Worm (Caenorhabditis elegans): ENCODE results near the gene R07E5.5.

R07E5.5 gene

DNA sequence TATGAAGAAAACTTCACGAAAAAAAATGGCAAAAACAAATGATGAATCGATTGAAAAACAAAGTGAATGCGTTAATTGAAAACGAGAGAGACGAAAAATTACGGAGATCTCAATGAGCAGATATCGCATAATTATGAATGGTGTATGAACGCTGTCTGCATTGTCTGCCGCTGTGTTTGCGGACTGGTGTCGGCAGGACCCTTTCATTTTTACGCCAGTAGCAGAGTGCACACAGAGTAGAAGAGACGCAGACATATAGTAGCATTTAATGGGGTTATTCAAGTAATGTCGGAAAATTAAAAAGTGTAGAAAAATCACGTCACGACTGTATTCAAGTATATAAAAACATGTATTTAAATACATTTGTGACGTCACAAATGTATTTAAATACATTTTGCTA lies 16.4 kb upstream of the R07E5.5 start:
- TF ChIP-seq W03F9.2 (tag; optimal IDR thresholded peaks at IDR 0.05) (no peak), dao-5 (tag; optimal IDR thresholded peaks at IDR 0.05) (no peak), him-1 (tag; optimal IDR thresholded peaks at IDR 0.05) (no peak)

DNA sequence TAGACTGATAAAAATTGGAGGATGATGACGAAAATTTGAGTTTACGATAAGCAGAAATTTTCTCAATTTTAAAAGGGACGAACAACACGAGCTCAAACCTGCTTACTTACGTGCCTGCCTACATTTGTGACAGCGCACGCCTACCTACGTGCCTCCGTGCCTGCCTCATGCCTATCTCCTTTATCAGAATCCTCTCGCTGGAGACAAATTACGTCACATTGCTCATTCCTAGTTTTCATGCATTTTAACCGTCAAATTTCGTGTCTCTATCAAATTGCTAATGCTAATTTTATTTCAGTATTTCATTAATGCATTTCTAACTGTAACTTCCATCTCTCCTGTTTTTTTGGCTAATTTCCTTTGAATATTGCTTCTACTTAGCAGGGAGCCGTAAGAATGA lies 15.9 kb upstream of the R07E5.5 start, which contains the start of gene pals-27:
pals-27 (plus strand) TSS at position 301 of the 400 bp plus-strand sequence.
- TF ChIP-seq him-1 (tag; optimal IDR thresholded peaks at IDR 0.05), result no peak
- no peak for TF ChIP-seq dao-5 (tag; optimal IDR thresholded peaks at IDR 0.05)
- no peak for TF ChIP-seq W03F9.2 (tag; optimal IDR thresholded peaks at IDR 0.05)

DNA sequence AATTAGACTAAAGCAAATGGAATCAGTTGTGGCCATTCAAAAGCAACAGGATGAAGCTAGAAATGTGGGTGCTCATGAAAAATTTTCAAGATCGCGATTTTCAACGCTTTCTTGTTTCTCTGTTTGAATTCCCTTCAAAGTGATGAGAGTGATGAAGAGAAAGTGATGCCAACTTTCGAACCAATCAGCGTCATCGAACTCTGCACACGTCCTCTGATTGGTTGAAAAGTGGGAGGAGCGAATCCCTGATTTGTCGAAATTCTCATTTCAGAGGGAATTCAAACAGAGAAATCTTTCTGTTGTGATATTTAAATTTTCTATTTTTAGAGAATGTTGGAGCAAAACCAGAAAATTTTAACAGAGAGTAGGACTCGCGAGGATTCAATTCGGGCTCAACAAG lies 15.1 kb upstream of the R07E5.5 start:
- TF ChIP-seq him-1 (tag; optimal IDR thresholded peaks at IDR 0.05) (no peak), W03F9.2 (tag; optimal IDR thresholded peaks at IDR 0.05) (no peak), dao-5 (tag; optimal IDR thresholded peaks at IDR 0.05) (no peak)

DNA sequence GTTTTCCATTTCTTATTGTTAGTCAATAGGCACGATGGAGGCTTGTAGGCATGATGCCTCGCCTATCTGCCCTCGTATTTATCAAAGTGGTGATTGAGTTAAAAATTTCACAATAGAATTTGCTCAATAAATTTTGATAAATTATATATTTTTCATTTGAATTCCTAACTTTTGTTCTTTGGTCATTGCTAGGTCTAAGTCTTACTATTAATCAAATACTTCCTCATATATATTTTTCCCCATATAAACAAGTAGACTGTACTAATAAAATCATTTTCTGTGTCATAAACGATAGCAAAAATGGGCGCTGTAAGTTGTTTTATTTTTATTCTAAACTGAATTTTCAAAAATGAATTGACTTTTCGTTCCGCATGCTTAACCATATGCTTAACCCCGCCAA lies 12.7 kb upstream of the R07E5.5 start, which contains the start of gene pals-28:
pals-28 (plus strand) TSS at position 301 of the 400 bp plus-strand sequence.
- TF ChIP-seq W03F9.2 (tag; optimal IDR thresholded peaks at IDR 0.05), result no peak
- TF ChIP-seq him-1 (tag; optimal IDR thresholded peaks at IDR 0.05), result no peak
- no peak for TF ChIP-seq dao-5 (tag; optimal IDR thresholded peaks at IDR 0.05)

DNA sequence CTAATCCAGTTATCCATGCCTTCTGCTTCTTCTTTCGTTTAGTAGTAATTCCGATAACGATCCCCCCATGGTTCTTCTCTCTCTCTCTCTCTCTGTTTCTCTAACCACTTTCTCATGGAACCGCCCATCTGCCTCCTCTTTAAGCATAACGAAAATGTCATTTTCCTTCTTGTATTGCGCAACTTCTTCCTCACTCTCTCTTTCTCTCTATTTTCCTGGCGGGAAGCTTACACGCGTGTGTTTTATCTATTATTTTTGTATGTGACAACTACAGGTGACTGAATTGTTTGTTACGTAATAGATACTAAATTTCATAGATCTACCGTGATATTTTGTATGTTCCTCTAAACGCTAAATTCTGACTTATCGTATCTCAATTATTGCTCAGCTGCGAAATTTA lies 6.8 kb upstream of the R07E5.5 start:
- TF ChIP-seq W03F9.2 (tag; optimal IDR thresholded peaks at IDR 0.05), result no peak

DNA sequence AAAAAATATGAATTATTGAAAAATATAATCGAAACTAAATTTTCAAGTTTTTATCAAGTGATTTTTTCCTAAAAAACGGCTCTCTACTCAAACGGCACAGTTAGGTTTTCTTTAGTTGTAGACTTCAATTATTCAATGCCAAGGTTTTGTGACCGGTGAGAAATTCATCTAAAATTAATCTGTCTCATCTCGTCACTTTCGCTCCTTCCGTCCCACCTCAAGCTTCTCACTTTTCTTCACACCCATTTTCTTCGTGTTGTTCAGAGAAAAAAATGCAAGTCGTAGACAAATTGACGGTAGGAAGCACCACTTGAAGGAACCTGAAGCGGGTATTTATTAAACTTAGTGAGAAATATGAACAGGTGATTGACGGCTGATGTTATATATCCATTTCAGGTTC lies 5.9 kb upstream of the R07E5.5 start:
- TF ChIP-seq dao-5 (tag; optimal IDR thresholded peaks at IDR 0.05) (no peak), W03F9.2 (tag; optimal IDR thresholded peaks at IDR 0.05) (no peak), him-1 (tag; optimal IDR thresholded peaks at IDR 0.05) (no peak)

DNA sequence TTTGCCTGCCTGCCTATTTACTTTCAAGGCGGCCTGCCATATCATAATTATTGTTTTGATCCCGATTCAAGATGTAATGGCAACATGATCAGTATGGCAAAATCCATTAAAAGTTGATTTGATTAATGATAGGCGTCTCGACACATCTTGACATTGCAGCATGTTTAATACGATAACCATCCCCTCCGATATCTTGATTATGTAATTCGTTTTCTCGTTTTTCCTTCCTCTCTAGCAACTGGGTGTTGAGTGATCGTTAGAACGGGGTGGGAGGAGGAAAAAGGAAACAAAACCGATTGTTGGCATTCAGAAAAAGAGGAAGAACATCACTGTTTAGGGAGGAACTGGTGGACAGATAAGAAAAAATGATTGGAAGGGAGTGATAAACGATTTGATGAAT lies 5.3 kb upstream of the R07E5.5 start:
- TF ChIP-seq dao-5 (tag; optimal IDR thresholded peaks at IDR 0.05) (no peak), him-1 (tag; optimal IDR thresholded peaks at IDR 0.05) (no peak), W03F9.2 (tag; optimal IDR thresholded peaks at IDR 0.05) (no peak)

DNA sequence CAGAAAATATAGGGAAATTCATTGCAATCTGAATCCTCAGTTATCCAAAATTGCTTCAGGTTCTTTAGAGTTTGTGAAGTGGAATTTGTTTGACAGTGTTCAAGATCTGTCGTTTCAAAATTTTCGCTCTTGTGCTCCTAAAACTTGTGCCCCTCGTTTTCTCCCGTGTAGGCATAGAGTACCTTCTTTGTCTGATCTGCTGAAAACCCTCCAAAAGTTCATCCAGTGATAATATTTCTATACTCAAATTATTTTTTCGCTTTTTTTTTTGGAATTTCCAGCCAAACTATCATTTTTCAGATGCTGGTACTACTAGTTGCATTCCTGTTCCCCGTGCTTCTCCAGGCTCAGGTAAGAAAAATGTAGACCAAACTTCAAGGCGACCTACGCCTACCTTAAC lies 2.7 kb upstream of the R07E5.5 start, which contains the start of gene R07E5.4:
R07E5.4 (plus strand) TSS at position 301 of the 400 bp plus-strand sequence.
- TF ChIP-seq W03F9.2 (tag; optimal IDR thresholded peaks at IDR 0.05) (no peak), him-1 (tag; optimal IDR thresholded peaks at IDR 0.05) (no peak), dao-5 (tag; optimal IDR thresholded peaks at IDR 0.05) (no peak)

DNA sequence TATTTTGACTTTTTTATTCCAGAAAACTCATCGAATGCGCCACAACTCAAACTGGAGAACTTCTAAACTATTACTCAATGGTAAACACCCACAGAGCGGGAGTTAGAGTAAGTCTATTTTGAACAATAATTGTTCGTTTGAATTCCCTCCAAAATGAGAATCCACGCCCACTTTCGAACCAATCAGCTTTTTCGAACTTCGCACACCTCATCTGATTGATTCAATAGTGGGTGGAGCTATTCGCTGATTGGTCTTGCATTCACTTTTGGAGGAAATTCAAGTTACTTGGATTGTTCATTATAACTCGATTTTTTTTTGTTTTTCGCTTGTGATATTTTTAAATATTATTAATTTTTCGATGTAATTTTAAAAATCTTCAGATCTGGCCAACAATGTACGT lies 1.4 kb upstream of the R07E5.5 start:
- TF ChIP-seq W03F9.2 (tag; optimal IDR thresholded peaks at IDR 0.05), result no peak
- TF ChIP-seq him-1 (tag; optimal IDR thresholded peaks at IDR 0.05), result no peak
- TF ChIP-seq dao-5 (tag; optimal IDR thresholded peaks at IDR 0.05), result no peak

DNA sequence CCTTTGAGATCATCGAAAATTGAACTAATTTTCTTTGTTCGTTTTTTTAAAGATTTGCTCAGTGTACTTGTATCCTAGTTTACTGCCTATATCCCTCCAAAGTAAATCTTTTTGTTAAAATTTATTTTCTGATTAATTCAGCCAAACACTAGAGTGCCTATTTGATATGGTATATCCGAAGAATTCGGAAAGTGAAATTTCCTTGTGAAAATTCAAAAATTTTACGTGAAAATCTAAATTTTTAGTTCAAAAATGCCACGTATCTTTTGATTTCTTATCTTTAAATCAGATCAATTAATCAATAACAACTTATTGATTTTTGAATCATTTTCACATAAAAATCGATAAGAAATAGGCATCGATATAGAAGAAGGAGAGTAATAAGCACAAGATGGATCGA lies 1.2 kb downstream of the R07E5.5 start, which contains the start of gene R07E5.6:
R07E5.6 (plus strand) TSS at position 301 of the 400 bp plus-strand sequence.
- TF ChIP-seq dao-5 (tag; optimal IDR thresholded peaks at IDR 0.05) (no peak), him-1 (tag; optimal IDR thresholded peaks at IDR 0.05) (no peak), W03F9.2 (tag; optimal IDR thresholded peaks at IDR 0.05) (no peak)

DNA sequence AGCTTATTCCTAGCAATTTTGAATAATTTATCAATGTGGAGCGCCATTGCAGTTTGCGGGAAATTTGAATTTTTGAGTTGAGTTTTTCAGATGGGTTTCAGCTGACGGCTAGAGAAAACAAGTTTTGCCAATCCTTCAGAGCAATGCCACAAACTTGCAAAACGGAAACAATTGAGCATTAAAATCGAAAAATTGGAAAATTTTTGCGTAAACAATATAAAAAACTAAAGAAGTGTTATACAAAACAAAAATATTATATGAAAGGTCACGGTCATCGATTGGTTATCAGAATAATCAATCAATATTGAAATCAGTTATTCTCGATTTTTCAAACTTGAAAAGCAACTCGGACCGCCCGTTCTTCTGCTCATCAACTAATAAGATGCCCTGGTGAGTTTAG lies 3.9 kb downstream of the R07E5.5 start, which contains the start of gene R07E5.15:
R07E5.15 (plus strand) TSS at position 301 of the 400 bp plus-strand sequence.
- TF ChIP-seq dao-5 (tag; optimal IDR thresholded peaks at IDR 0.05) (no peak), him-1 (tag; optimal IDR thresholded peaks at IDR 0.05) (no peak), W03F9.2 (tag; optimal IDR thresholded peaks at IDR 0.05) (no peak)

DNA sequence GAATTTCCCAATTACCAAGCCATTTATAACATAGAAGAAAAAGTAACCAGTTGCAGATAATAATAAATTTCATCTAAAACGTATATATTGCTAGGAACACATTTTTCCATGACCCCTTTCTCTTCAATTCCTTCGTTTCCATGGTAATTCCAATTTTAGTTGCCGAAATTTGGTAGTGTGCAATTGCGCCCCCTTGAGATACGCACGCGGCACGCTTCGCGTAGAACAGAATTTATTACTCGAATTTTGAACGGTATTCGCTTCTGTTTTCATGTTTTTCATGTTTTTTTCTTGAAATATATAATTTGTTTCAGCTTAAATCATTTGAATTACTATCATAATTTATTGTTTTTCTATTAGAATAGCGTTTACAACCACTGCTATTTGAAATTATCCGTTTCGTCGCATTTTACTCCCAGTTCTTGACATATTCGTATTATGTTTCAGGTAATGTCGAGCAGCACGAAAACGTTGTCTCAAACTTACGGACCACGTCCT lies 7.2 kb downstream of the R07E5.5 start, which contains the start of the genes R07E5.17 and snfc-5:
R07E5.17 (minus strand) TSS at position 98 of the 498 bp plus-strand sequence.
snfc-5 (plus strand) TSS at position 448 of the 498 bp plus-strand sequence.
- no peak for TF ChIP-seq W03F9.2 (tag; optimal IDR thresholded peaks at IDR 0.05)
- no peak for TF ChIP-seq him-1 (tag; optimal IDR thresholded peaks at IDR 0.05)
- TF ChIP-seq dao-5 (tag; optimal IDR thresholded peaks at IDR 0.05), result no peak

DNA sequence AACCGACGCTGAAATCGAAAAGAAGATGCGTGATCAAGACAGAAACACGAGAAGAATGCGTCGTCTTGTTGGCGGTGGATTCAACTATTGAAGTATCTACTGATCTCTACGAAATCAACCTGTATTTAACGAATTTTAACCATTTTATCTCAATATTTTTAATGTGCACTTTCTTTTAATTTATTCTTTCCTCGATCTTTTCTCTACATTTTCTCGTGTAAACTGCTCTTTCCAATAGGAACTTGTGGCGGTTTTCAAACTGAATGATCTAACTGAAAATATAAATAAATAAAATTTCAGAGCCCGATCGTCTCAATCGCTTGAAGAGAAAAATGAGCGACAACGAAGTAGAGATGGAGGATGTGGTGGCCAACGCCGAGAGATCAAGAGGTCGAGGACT lies 8.8 kb downstream of the R07E5.5 start, which contains the start of gene rnp-4:
rnp-4 (plus strand) TSS at position 301 of the 400 bp plus-strand sequence.
- no peak for TF ChIP-seq W03F9.2 (tag; optimal IDR thresholded peaks at IDR 0.05)
- no peak for TF ChIP-seq dao-5 (tag; optimal IDR thresholded peaks at IDR 0.05)
- TF ChIP-seq him-1 (tag; optimal IDR thresholded peaks at IDR 0.05), result no peak

DNA sequence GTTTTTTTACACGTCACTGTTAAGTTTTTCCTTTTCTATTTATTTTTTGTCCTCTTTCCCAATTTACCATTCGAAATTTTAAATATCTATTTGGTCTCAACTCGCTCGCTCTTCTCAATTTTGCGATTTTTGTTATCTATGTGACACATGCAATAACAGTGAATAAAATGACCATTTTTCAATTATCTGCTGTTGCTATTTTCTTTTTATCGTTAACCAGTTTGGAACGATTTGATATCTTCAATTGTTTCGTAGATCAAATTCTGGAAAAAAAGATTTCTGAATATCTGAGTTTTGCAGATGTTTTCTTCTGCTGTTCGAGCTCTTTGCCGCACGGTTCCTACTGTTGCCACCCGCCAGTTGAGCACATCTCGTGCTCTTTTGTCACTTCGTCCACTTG lies 9.9 kb downstream of the R07E5.5 start, which contains the start of gene prdx-3:
prdx-3 (plus strand) TSS at position 301 of the 400 bp plus-strand sequence.
- no peak for TF ChIP-seq him-1 (tag; optimal IDR thresholded peaks at IDR 0.05)
- TF ChIP-seq dao-5 (tag; optimal IDR thresholded peaks at IDR 0.05), result no peak
- no peak for TF ChIP-seq W03F9.2 (tag; optimal IDR thresholded peaks at IDR 0.05)

DNA sequence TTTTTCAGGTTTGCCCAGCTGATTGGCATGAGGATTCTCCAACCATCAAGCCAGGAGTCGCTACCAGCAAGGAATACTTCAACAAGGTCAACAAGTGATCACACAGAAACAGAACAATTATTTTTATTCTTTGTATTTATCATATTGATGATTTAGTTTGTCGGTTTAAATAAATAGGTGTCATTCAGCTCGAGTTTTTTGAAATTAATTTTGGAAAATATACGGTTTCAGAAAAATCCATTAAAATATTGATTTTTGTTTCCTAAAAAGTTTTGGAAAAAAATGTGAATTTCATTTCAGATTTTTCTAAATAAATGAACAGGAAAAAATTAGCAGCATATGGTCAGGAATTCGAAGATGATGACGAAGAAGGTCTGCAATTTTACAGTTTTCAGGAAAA lies 11.0 kb downstream of the R07E5.5 start, which contains the start of gene gpch-1:
gpch-1 (plus strand) TSS at position 301 of the 400 bp plus-strand sequence.
- TF ChIP-seq W03F9.2 (tag; optimal IDR thresholded peaks at IDR 0.05) (no peak), dao-5 (tag; optimal IDR thresholded peaks at IDR 0.05) (no peak), him-1 (tag; optimal IDR thresholded peaks at IDR 0.05) (no peak)
